Worm (Caenorhabditis elegans) whole organism, young adult: ENCODE data around the gene srh-7.

Source experiments
- C06A6.2 ChIP-seq: fragments of 200-800 bp; sonication (Bioruptor generic); conservative IDR thresholded peaks from 2 replicates; pipeline ENCODE4 v1.3.6; 2022; ENCODE audit warnings: missing genetic modification characterization, missing compliant biosample characterization
- C17E4.6 ChIP-seq: fragments of 200-800 bp; sonication (Bioruptor generic); IDR thresholded peaks from 2 replicates; pipeline ENCODE4 v1.3.6; 2022; ENCODE audit warnings: missing genetic modification reagents, missing genetic modification characterization, missing compliant biosample characterization
- D2030.7 ChIP-seq: fragments of 200-800 bp; sonication (Bioruptor generic); IDR thresholded peaks from 2 replicates; pipeline ENCODE4 v1.3.6; 2022; ENCODE audit warnings: missing genetic modification reagents, missing genetic modification characterization, missing compliant biosample characterization
- F55B11.4 ChIP-seq: sonication (generic microtip); optimal IDR thresholded peaks from 2 replicates; lab custom pipeline; 2016; ENCODE audit warnings: missing compliant biosample characterization, missing genetic modification characterization, borderline replicate concordance; ENCODE audit not compliant: insufficient read depth
- F57A8.1 ChIP-seq: fragments of 200-800 bp; sonication (Bioruptor generic); optimal IDR thresholded peaks from 2 replicates; lab custom pipeline; 2018; ENCODE audit warnings: mild to moderate bottlenecking, missing genetic modification characterization, moderate library complexity, missing compliant biosample characterization
- F57C9.4 ChIP-seq: sonication (generic microtip); optimal IDR thresholded peaks from 2 replicates; lab custom pipeline; 2017; ENCODE audit warnings: mild to moderate bottlenecking, missing genetic modification characterization, missing compliant biosample characterization
- T26A5.8 ChIP-seq: sonication (generic microtip); optimal IDR thresholded peaks from 2 replicates; lab custom pipeline; 2016; ENCODE audit warnings: missing genetic modification characterization, missing compliant biosample characterization
- Y53G8AR.9 ChIP-seq: fragments of 200-800 bp; sonication (Bioruptor generic); conservative IDR thresholded peaks from 2 replicates; pipeline ENCODE4 v1.3.6; 2022; ENCODE audit warnings: missing genetic modification reagents, missing genetic modification characterization, missing compliant biosample characterization
- Y67H2A.10 ChIP-seq: fragments of 200-800 bp; sonication (Bioruptor generic); conservative IDR thresholded peaks from 2 replicates; pipeline ENCODE4 v1.3.6; 2022; ENCODE audit warnings: missing genetic modification reagents, missing genetic modification characterization, missing compliant biosample characterization
- attf-5 ChIP-seq: fragments of 200-800 bp; sonication (Bioruptor generic); optimal IDR thresholded peaks from 2 replicates; lab custom pipeline; 2018; ENCODE audit warnings: mild to moderate bottlenecking, missing genetic modification characterization, missing compliant biosample characterization
- ccch-3 ChIP-seq: fragments of 200-800 bp; sonication (Bioruptor generic); optimal IDR thresholded peaks from 2 replicates; lab custom pipeline; 2018; ENCODE audit warnings: mild to moderate bottlenecking, missing genetic modification characterization, missing compliant biosample characterization
- ceh-100 ChIP-seq: fragments of 200-800 bp; sonication (Bioruptor generic); IDR thresholded peaks from 2 replicates; pipeline ENCODE4 v1.3.6; 2022; ENCODE audit warnings: missing genetic modification reagents, missing genetic modification characterization, missing compliant biosample characterization
- ceh-27 ChIP-seq: fragments of 200-800 bp; sonication (Bioruptor generic); optimal IDR thresholded peaks from 2 replicates; lab custom pipeline; 2018; ENCODE audit warnings: mild to moderate bottlenecking, missing genetic modification characterization, moderate library complexity, missing compliant biosample characterization
- chd-7 ChIP-seq: sonication (generic microtip); optimal IDR thresholded peaks from 2 replicates; lab custom pipeline; 2016; ENCODE audit warnings: mild to moderate bottlenecking, missing genetic modification characterization, moderate library complexity, missing compliant biosample characterization
- dox-1 ChIP-seq: fragments of 200-800 bp; sonication (Bioruptor generic); IDR thresholded peaks from 2 replicates; pipeline ENCODE4 v1.3.6; 2022; ENCODE audit warnings: missing genetic modification reagents, missing genetic modification characterization, missing compliant biosample characterization
- egl-44 ChIP-seq: fragments of 200-800 bp; sonication (Bioruptor generic); IDR thresholded peaks from 2 replicates; pipeline ENCODE4 v1.3.6; 2022; ENCODE audit warnings: missing genetic modification reagents, missing genetic modification characterization, missing compliant biosample characterization
- ets-4 ChIP-seq: fragments of 200-800 bp; sonication (Bioruptor generic); optimal IDR thresholded peaks from 2 replicates; lab custom pipeline; 2018; ENCODE audit warnings: mild to moderate bottlenecking, missing genetic modification characterization, missing compliant biosample characterization
- hrde-1 ChIP-seq: sonication (generic microtip); optimal IDR thresholded peaks from 2 replicates; lab custom pipeline; 2016; ENCODE audit warnings: missing genetic modification characterization, mild to moderate bottlenecking, missing compliant biosample characterization, moderate library complexity, missing genotype, missing genetic modification reagents, borderline replicate concordance
- let-607 ChIP-seq, 2 experiments: fragments of 200-800 bp in 1 of 2; sonication (Bioruptor generic) in 1 of 2; sonication (generic microtip) in 1 of 2; optimal IDR thresholded peaks; 2 replicates each; lab custom pipeline; 2016 to 2018; ENCODE audit warnings: mild to moderate bottlenecking in 2 of 2, missing compliant biosample characterization in 2 of 2, missing genetic modification characterization in 2 of 2, moderate library complexity in 2 of 2, missing genotype in 1 of 2
- lir-1 ChIP-seq: fragments of 200-800 bp; sonication (Bioruptor generic); conservative IDR thresholded peaks from 2 replicates; pipeline ENCODE4 v1.3.6; 2022; ENCODE audit warnings: missing genetic modification reagents, missing genetic modification characterization, missing compliant biosample characterization
- mcd-1 ChIP-seq: fragments of 200-800 bp; sonication (Bioruptor generic); IDR thresholded peaks from 2 replicates; pipeline ENCODE4 v1.3.6; 2022; ENCODE audit warnings: missing genetic modification reagents, missing genetic modification characterization, missing compliant biosample characterization
- mes-4 ChIP-seq: sonication (generic microtip); optimal IDR thresholded peaks from 2 replicates; lab custom pipeline; 2016; ENCODE audit warnings: missing genotype, missing genetic modification characterization, missing compliant biosample characterization
- nhr-120 ChIP-seq: fragments of 200-800 bp; sonication (Bioruptor generic); IDR thresholded peaks from 2 replicates; pipeline ENCODE4 v1.3.6; 2022; ENCODE audit warnings: missing genetic modification characterization, missing compliant biosample characterization
- rcor-1 ChIP-seq: fragments of 200-800 bp; sonication (Bioruptor generic); IDR thresholded peaks from 2 replicates; pipeline ENCODE4 v1.3.6; 2022; ENCODE audit warnings: missing genetic modification reagents, missing genetic modification characterization, missing compliant biosample characterization
- repo-1 ChIP-seq: sonication (generic microtip); optimal IDR thresholded peaks from 2 replicates; lab custom pipeline; 2017; ENCODE audit warnings: mild to moderate bottlenecking, missing genetic modification characterization, missing compliant biosample characterization
- rpc-1 ChIP-seq, 2 experiments: fragments of 150-350 bp in 1 of 2; sonication (generic microtip) in 1 of 2; optimal IDR thresholded peaks; 2 replicates each; lab custom pipeline; 2014 to 2018; ENCODE audit warnings: missing biosample characterization in 1 of 2, missing genetic modification characterization in 1 of 2, missing genetic modification reagents in 1 of 2, missing genotype in 1 of 2
- snpc-1.3 ChIP-seq: sonication (generic microtip); optimal IDR thresholded peaks from 2 replicates; lab custom pipeline; 2017; ENCODE audit warnings: missing genetic modification characterization, mild to moderate bottlenecking, missing compliant biosample characterization, antibody characterized with exemption, moderate library complexity, missing genotype, missing genetic modification reagents; ENCODE audit not compliant: insufficient read depth
- somi-1 ChIP-seq: fragments of 200-800 bp; sonication (Bioruptor generic); optimal IDR thresholded peaks from 2 replicates; lab custom pipeline; 2018; ENCODE audit warnings: mild to moderate bottlenecking, missing genetic modification characterization, missing compliant biosample characterization
- zim-3 ChIP-seq: sonication (generic microtip); optimal IDR thresholded peaks from 2 replicates; lab custom pipeline; 2017; ENCODE audit warnings: mild to moderate bottlenecking, missing genetic modification characterization, moderate library complexity, missing compliant biosample characterization
- ztf-25 ChIP-seq: fragments of 200-800 bp; sonication (Bioruptor generic); IDR thresholded peaks from 2 replicates; pipeline ENCODE4 v1.3.6; 2022; ENCODE audit warnings: missing genetic modification reagents, missing genetic modification characterization, missing compliant biosample characterization
- ztf-28 ChIP-seq: fragments of 200-800 bp; sonication (Bioruptor generic); IDR thresholded peaks from 2 replicates; pipeline ENCODE4 v1.3.6; 2022; ENCODE audit warnings: missing genetic modification reagents, missing genetic modification characterization, missing compliant biosample characterization
- ztf-3 ChIP-seq: fragments of 200-800 bp; sonication (Bioruptor generic); optimal IDR thresholded peaks from 2 replicates; lab custom pipeline; 2018; ENCODE audit warnings: mild to moderate bottlenecking, missing genetic modification characterization, missing compliant biosample characterization

The srh-7 gene

DNA sequence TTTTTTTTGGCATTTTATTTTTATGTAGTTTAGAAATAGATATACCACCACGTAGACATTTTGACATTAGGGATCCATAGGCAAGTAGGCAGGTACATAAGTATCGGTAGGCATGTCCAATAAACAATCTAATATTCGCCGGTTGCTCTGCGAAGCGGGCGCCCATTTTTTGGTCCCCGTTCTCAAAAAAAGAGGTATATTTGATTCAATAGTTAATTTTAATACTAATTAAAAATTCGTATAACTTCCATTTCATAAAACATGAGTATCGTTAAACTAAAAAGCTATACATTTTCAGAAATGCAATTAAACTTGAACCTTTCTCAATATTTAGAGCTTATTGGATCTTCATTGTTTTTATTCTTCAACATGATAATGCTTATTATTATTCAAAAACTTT is 31.1 kb upstream of the srh-7 start, which contains the start of gene str-83:
TSS of gene str-83 (plus strand) at position 301 of the 400 bp plus-strand sequence.
- no peak for TF ChIP-seq mes-4 (tag; lab: Kevin White, UChicago)
- no peak for TF ChIP-seq let-607 (tag; optimal IDR thresholded peaks at IDR 0.05; lab: Kevin White, UChicago)
- TF ChIP-seq ztf-28 (GFP tag; lab: Robert Waterston, UW) = no peak
- TF ChIP-seq ztf-25 (GFP tag; lab: Robert Waterston, UW) = no peak
- TF ChIP-seq F55B11.4 (tag; lab: Kevin White, UChicago) = no peak
- TF ChIP-seq mcd-1 (GFP tag; lab: Robert Waterston, UW) = no peak
- TF ChIP-seq T26A5.8 (tag; lab: Kevin White, UChicago) = no peak
- TF ChIP-seq somi-1 (GFP tag; lab: Kevin White, UChicago) = no peak
- TF ChIP-seq egl-44 = no peak
- TF ChIP-seq C06A6.2 (GFP tag; lab: Robert Waterston, UW) = no peak
- TF ChIP-seq repo-1 = no peak
- TF ChIP-seq lir-1 (GFP tag; lab: Robert Waterston, UW) = no peak
- TF ChIP-seq Y67H2A.10 (GFP tag; lab: Robert Waterston, UW) = no peak
- TF ChIP-seq D2030.7 (GFP tag; lab: Robert Waterston, UW) = no peak
- TF ChIP-seq rcor-1 (GFP tag; lab: Robert Waterston, UW) = no peak
- TF ChIP-seq ccch-3 (GFP tag; lab: Kevin White, UChicago) = no peak
- no peak for TF ChIP-seq ceh-27 (GFP tag; lab: Kevin White, UChicago)
- no peak for TF ChIP-seq snpc-1.3
- TF ChIP-seq nhr-120 (GFP tag; lab: Robert Waterston, UW) = no peak
- TF ChIP-seq C17E4.6 (GFP tag; lab: Robert Waterston, UW) = no peak

DNA sequence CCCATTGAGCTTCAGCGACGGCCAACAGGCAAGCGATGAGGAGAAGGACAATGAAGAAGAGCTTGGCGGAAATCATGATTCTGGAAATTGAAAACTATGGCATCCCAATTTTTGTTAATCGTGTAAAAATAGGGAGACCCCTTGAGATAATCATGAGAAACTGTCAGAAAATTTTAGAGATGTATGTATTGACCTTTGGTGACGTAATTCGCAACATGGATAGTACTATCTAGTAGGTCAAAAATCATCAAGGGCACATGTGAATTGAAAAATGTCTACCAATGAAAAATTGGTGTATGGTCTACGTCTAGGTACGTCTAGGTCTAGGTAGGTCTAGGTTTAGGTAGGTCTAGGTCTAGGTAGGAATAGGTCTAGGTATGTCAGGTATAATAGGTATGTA is 29.0 kb upstream of the srh-7 start, which contains the start of gene nlp-34:
TSS of gene nlp-34 (minus strand) at position 82 of the 400 bp plus-strand sequence.
- no peak for TF ChIP-seq hrde-1
- no peak for TF ChIP-seq chd-7 (tag; lab: Kevin White, UChicago)
- TF ChIP-seq F57C9.4 = no peak
- TF ChIP-seq ztf-3 (GFP tag; lab: Kevin White, UChicago) = no peak

DNA sequence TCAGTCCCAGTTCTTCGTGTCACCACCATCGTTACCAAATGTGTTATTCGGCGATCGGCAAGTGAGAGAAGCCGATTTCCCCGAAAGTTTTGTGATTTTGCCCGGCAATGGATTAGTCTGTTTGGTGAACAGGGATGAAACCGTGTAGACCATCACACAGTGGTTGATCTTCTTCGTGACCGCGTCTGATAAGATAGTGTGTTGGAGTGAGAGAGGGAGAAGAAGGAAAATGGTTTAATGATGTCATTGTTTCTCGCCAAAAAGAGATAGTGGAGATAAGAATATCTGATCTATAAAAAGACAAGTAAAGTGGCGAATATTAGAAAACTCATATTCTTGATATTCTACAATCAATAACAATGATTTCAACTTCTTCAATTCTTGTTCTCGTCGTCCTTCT is 28.2 kb upstream of the srh-7 start, which contains the start of gene nlp-31:
TSS of gene nlp-31 (plus strand) at position 237 of the 400 bp plus-strand sequence.
- no peak for TF ChIP-seq F57A8.1 (GFP tag; lab: Kevin White, UChicago)
- TF ChIP-seq Y53G8AR.9 = no peak
- no peak for TF ChIP-seq zim-3
- TF ChIP-seq D2030.7 (GFP tag; lab: Robert Waterston, UW) = no peak
- TF ChIP-seq rpc-1 (optimal IDR thresholded peaks at IDR 0.05; lab: Kevin White, UChicago) = no peak
- TF ChIP-seq rpc-1 (tag; optimal IDR thresholded peaks at IDR 0.05; lab: Kevin White, UChicago) = no peak
- TF ChIP-seq dox-1 (GFP tag; lab: Robert Waterston, UW) = no peak
- no peak for TF ChIP-seq mcd-1 (GFP tag; lab: Robert Waterston, UW)
- TF ChIP-seq ceh-100 (GFP tag; lab: Robert Waterston, UW) = no peak
- TF ChIP-seq ets-4 (GFP tag; lab: Kevin White, UChicago) = no peak
- no peak for TF ChIP-seq attf-5 (GFP tag; lab: Kevin White, UChicago)
- TF ChIP-seq ztf-3 (GFP tag; lab: Kevin White, UChicago) = no peak
- no peak for TF ChIP-seq somi-1 (GFP tag; lab: Kevin White, UChicago)
- TF ChIP-seq, all 124 proteins: peak for 0
